Worm (Caenorhabditis elegans): ENCODE results near the gene T03F6.10.

The T03F6.10 gene

ce11 chrIII:13418975-13419374, 40.8 kb upstream of the T03F6.10 start:
- TF ChIP-seq zip-8 (tag; optimal IDR thresholded peaks at IDR 0.05): no peak
- no peak for TF ChIP-seq bed-3 (GFP tag; optimal IDR thresholded peaks at IDR 0.05)
- TF ChIP-seq sptf-1 (tag; optimal IDR thresholded peaks at IDR 0.05): no peak

- TF ChIP-seq flh-1 (GFP tag; optimal IDR thresholded peaks at IDR 0.05) (no peak), pha-4 (tag; optimal IDR thresholded peaks at IDR 0.05) (no peak), sem-2 (GFP tag; optimal IDR thresholded peaks at IDR 0.05) (no peak), ham-2 (GFP tag; optimal IDR thresholded peaks at IDR 0.05) (no peak), unc-39 (tag; optimal IDR thresholded peaks at IDR 0.05) (no peak), snpc-4 (tag; optimal IDR thresholded peaks at IDR 0.05) (no peak), ceh-43 (GFP tag; optimal IDR thresholded peaks at IDR 0.05) (no peak), mab-5 (tag; optimal IDR thresholded peaks at IDR 0.05) (no peak), sptf-1 (tag; optimal IDR thresholded peaks at IDR 0.05) (no peak), nhr-76 (tag; optimal IDR thresholded peaks at IDR 0.05) (no peak), ceh-83 (GFP tag; optimal IDR thresholded peaks at IDR 0.05) (no peak), blmp-1 (tag; optimal IDR thresholded peaks at IDR 0.05) (no peak), unc-120 (tag; optimal IDR thresholded peaks at IDR 0.05; ENCODE audit: poor library complexity, severe bottlenecking) (no peak), ces-1 (GFP tag; optimal IDR thresholded peaks at IDR 0.05) (no peak), bed-3 (GFP tag; optimal IDR thresholded peaks at IDR 0.05) (no peak), nhr-28 (tag; optimal IDR thresholded peaks at IDR 0.05) (no peak), mls-2 (tag; optimal IDR thresholded peaks at IDR 0.05) (no peak), nhr-12 (tag; optimal IDR thresholded peaks at IDR 0.05) (no peak)
Observed at ce11 chrIII:13411202-13411601, 33.1 kb upstream of the T03F6.10 start.

- no peak for TF ChIP-seq flh-1 (GFP tag; optimal IDR thresholded peaks at IDR 0.05)
Observed at ce11 chrIII:13409498-13409897, 31.4 kb upstream of the T03F6.10 start, which contains the start of gene myo-6. TSS of gene myo-6 (plus strand) at chrIII:13409798.

ce11 chrIII:13405504-13405903, 27.4 kb upstream of the T03F6.10 start, which contains the start of gene nas-1:
TSS of gene nas-1 (plus strand) at chrIII:13405804.
- TF ChIP-seq unc-120 (tag; optimal IDR thresholded peaks at IDR 0.05; ENCODE audit: poor library complexity, severe bottlenecking) (no peak), unc-62 (GFP tag; optimal IDR thresholded peaks at IDR 0.05) (no peak), ztf-11 (tag; optimal IDR thresholded peaks at IDR 0.05) (no peak), flh-1 (GFP tag; optimal IDR thresholded peaks at IDR 0.05) (no peak), nhr-2 (tag; optimal IDR thresholded peaks at IDR 0.05) (no peak), sptf-1 (tag; optimal IDR thresholded peaks at IDR 0.05) (no peak), elt-1 (tag; optimal IDR thresholded peaks at IDR 0.05; ENCODE audit: borderline replicate concordance, insufficient read depth) (no peak), M03D4.4 (tag; optimal IDR thresholded peaks at IDR 0.05) (no peak), hlh-1 (tag; optimal IDR thresholded peaks at IDR 0.05) (no peak), pha-4 (tag; optimal IDR thresholded peaks at IDR 0.05) (no peak)

- TF ChIP-seq mls-2 (tag; optimal IDR thresholded peaks at IDR 0.05) (no peak), elt-3 (tag; optimal IDR thresholded peaks at IDR 0.05) (no peak), nhr-28 (tag; optimal IDR thresholded peaks at IDR 0.05) (no peak), sem-2 (GFP tag; optimal IDR thresholded peaks at IDR 0.05) (no peak), drap-1 (GFP tag; optimal IDR thresholded peaks at IDR 0.05) (no peak), nhr-76 (tag; optimal IDR thresholded peaks at IDR 0.05) (no peak), mep-1 (tag; optimal IDR thresholded peaks at IDR 0.05) (no peak), cnd-1 (tag; optimal IDR thresholded peaks at IDR 0.05) (no peak), ceh-39 (tag; optimal IDR thresholded peaks at IDR 0.05) (no peak), nhr-2 (tag; optimal IDR thresholded peaks at IDR 0.05) (no peak), M03D4.4 (tag; optimal IDR thresholded peaks at IDR 0.05) (no peak)
Observed at ce11 chrIII:13404418-13404817, 26.3 kb upstream of the T03F6.10 start, which contains the start of gene ttr-52. TSS of gene ttr-52 (plus strand) at chrIII:13404718.

ce11 chrIII:13402934-13403333, 24.8 kb upstream of the T03F6.10 start, which contains the start of gene mig-18:
TSS of gene mig-18 (plus strand) at chrIII:13403234.
- no peak for TF ChIP-seq ztf-11 (tag; optimal IDR thresholded peaks at IDR 0.05)
- TF ChIP-seq pha-4 (tag; optimal IDR thresholded peaks at IDR 0.05): no peak
- no peak for TF ChIP-seq elt-1 (tag; optimal IDR thresholded peaks at IDR 0.05; ENCODE audit: borderline replicate concordance, insufficient read depth)
- no peak for TF ChIP-seq nhr-28 (tag; optimal IDR thresholded peaks at IDR 0.05)
